Fruit fly (Drosophila melanogaster) whole organism, embryonic: Measurements from ENCODE around the gene inaE.

Experiments used
- Abd-B ChIP-seq: fragments of 200-800 bp; sonication (Bioruptor generic); optimal IDR thresholded peaks from 2 replicates; lab custom pipeline; 2018; ENCODE audit warnings: missing biosample characterization, mild to moderate bottlenecking, missing genetic modification characterization, moderate library complexity
- Aef1 ChIP-seq: fragments of 200-800 bp; sonication (Bioruptor generic); IDR thresholded peaks from 3 replicates; pipeline ENCODE4 v1.3.6; 2022; ENCODE audit warnings: missing biosample characterization, missing genetic modification characterization
- Atf-2 ChIP-seq: fragments of 200-800 bp; sonication (Bioruptor generic); optimal IDR thresholded peaks from 2 replicates; lab custom pipeline; 2016; ENCODE audit warnings: missing biosample characterization, missing genetic modification characterization
- B-H1 ChIP-seq: fragments of 200-800 bp; sonication (Bioruptor generic); IDR thresholded peaks from 3 replicates; pipeline ENCODE4 v1.3.6; 2022; ENCODE audit warnings: missing biosample characterization, missing genetic modification characterization
- Bteb2 ChIP-seq: fragments of 200-800 bp; sonication (Bioruptor generic); optimal IDR thresholded peaks from 2 replicates; lab custom pipeline; 2016; ENCODE audit warnings: missing biosample characterization, missing genetic modification characterization
- CG13123 ChIP-seq: fragments of 200-800 bp; sonication (Bioruptor generic); optimal IDR thresholded peaks from 2 replicates; lab custom pipeline; 2016; ENCODE audit warnings: missing biosample characterization, missing genetic modification characterization
- CG14710 ChIP-seq: fragments of 200-800 bp; sonication (Bioruptor generic); optimal IDR thresholded peaks from 3 replicates; lab custom pipeline; 2019; ENCODE audit warnings: missing biosample characterization, mild to moderate bottlenecking, missing genetic modification characterization, moderate library complexity
- CG17328 ChIP-seq: fragments of 200-800 bp; sonication (Bioruptor generic); IDR thresholded peaks from 2 replicates; pipeline ENCODE4 v1.3.6; 2022; ENCODE audit warnings: missing biosample characterization, missing genetic modification characterization
- CG17359 ChIP-seq: fragments of 200-800 bp; sonication (Bioruptor generic); optimal IDR thresholded peaks from 3 replicates; lab custom pipeline; 2018; ENCODE audit warnings: missing biosample characterization, mild to moderate bottlenecking, missing genetic modification characterization, moderate library complexity
- CG18764 ChIP-seq: fragments of 200-800 bp; sonication (Bioruptor generic); optimal IDR thresholded peaks from 3 replicates; lab custom pipeline; 2016; ENCODE audit warnings: missing biosample characterization, missing genetic modification characterization
- CG2120 ChIP-seq: fragments of 200-800 bp; sonication (Bioruptor generic); optimal IDR thresholded peaks from 3 replicates; lab custom pipeline; 2016; ENCODE audit warnings: missing biosample characterization, missing genetic modification characterization
- CG2678 ChIP-seq: fragments of 200-800 bp; sonication (Bioruptor generic); optimal IDR thresholded peaks from 3 replicates; lab custom pipeline; 2019; ENCODE audit warnings: missing biosample characterization, mild to moderate bottlenecking, missing genetic modification characterization, moderate library complexity
- CG2889 ChIP-seq: fragments of 200-800 bp; sonication (Bioruptor generic); IDR thresholded peaks from 3 replicates; pipeline ENCODE4 v1.3.6; 2022; ENCODE audit warnings: missing biosample characterization, missing genetic modification characterization
- CG42726 ChIP-seq: fragments of 200-800 bp; sonication (Bioruptor generic); IDR thresholded peaks from 2 replicates; pipeline ENCODE4 v1.3.6; 2022; ENCODE audit warnings: missing biosample characterization, missing genetic modification characterization; ENCODE audit not compliant: partially characterized antibody
- CG4730 ChIP-seq: fragments of 200-800 bp; sonication (Bioruptor generic); IDR thresholded peaks from 2 replicates; pipeline ENCODE4 v1.3.6; 2022; ENCODE audit warnings: missing biosample characterization, missing genetic modification characterization
- CG7271 ChIP-seq: fragments of 200-800 bp; sonication (Bioruptor generic); optimal IDR thresholded peaks from 2 replicates; lab custom pipeline; 2018; ENCODE audit warnings: missing biosample characterization, mild to moderate bottlenecking, missing genetic modification characterization, moderate library complexity
- CG7372 ChIP-seq: fragments of 200-800 bp; sonication (Bioruptor generic); IDR thresholded peaks from 2 replicates; pipeline ENCODE4 v1.3.6; 2022; ENCODE audit warnings: missing biosample characterization, missing genetic modification characterization
- CG7928 ChIP-seq: fragments of 200-800 bp; sonication (Bioruptor generic); optimal IDR thresholded peaks from 2 replicates; lab custom pipeline; 2017; ENCODE audit warnings: missing biosample characterization, mild to moderate bottlenecking, missing genetic modification characterization
- CG7963 ChIP-seq: fragments of 200-800 bp; sonication (Bioruptor generic); IDR thresholded peaks from 3 replicates; pipeline ENCODE4 v1.3.6; 2022; ENCODE audit warnings: missing biosample characterization, missing genetic modification characterization; ENCODE audit not compliant: partially characterized antibody
- CG8281 ChIP-seq: fragments of 200-800 bp; sonication (Bioruptor generic); optimal IDR thresholded peaks from 2 replicates; lab custom pipeline; 2018; ENCODE audit warnings: missing biosample characterization, mild to moderate bottlenecking, missing genetic modification characterization, moderate library complexity
- CG9876 ChIP-seq: fragments of 200-800 bp; sonication (Bioruptor generic); optimal IDR thresholded peaks from 2 replicates; lab custom pipeline; 2016; ENCODE audit warnings: missing biosample characterization, missing genetic modification characterization
- CoRest ChIP-seq: fragments of 200-800 bp; sonication (Bioruptor generic); optimal IDR thresholded peaks from 3 replicates; lab custom pipeline; 2018; ENCODE audit warnings: missing biosample characterization, mild to moderate bottlenecking, missing genetic modification characterization, moderate library complexity
- E2f1 ChIP-seq: fragments of 200-800 bp; sonication (Bioruptor generic); IDR thresholded peaks from 2 replicates; pipeline ENCODE4 v1.3.6; 2022; ENCODE audit warnings: missing biosample characterization, missing genetic modification characterization
- E2f2 ChIP-seq: fragments of 200-800 bp; sonication (Bioruptor generic); IDR thresholded peaks from 2 replicates; pipeline ENCODE4 v1.3.6; 2022; ENCODE audit warnings: missing biosample characterization, missing genetic modification characterization
- Hand ChIP-seq: fragments of 200-800 bp; sonication (Bioruptor generic); optimal IDR thresholded peaks from 2 replicates; lab custom pipeline; 2017; ENCODE audit warnings: mild to moderate bottlenecking, missing biosample characterization, missing genetic modification reagents, missing genetic modification characterization
- Lim3 ChIP-seq: fragments of 200-800 bp; sonication (Bioruptor generic); IDR thresholded peaks from 2 replicates; pipeline ENCODE4 v1.3.6; 2022; ENCODE audit warnings: missing biosample characterization, missing genetic modification characterization
- Mrtf ChIP-seq: fragments of 200-800 bp; sonication (Bioruptor generic); IDR thresholded peaks from 3 replicates; pipeline ENCODE4 v1.3.6; 2022; ENCODE audit warnings: missing biosample characterization, missing genetic modification characterization
- Myb ChIP-seq: fragments of 200-800 bp; sonication (Bioruptor generic); optimal IDR thresholded peaks from 2 replicates; lab custom pipeline; 2016; ENCODE audit warnings: missing biosample characterization, missing genetic modification characterization
- NFAT ChIP-seq: fragments of 200-800 bp; sonication (Bioruptor generic); IDR thresholded peaks from 2 replicates; pipeline ENCODE4 v1.3.6; 2022; ENCODE audit warnings: missing biosample characterization, missing genetic modification characterization
- Neu2 ChIP-seq: fragments of 200-800 bp; sonication (Bioruptor generic); optimal IDR thresholded peaks from 3 replicates; lab custom pipeline; 2016; ENCODE audit warnings: missing biosample characterization, missing genetic modification characterization, borderline replicate concordance
- Optix ChIP-seq: fragments of 200-800 bp; sonication (Bioruptor generic); IDR thresholded peaks from 3 replicates; pipeline ENCODE4 v1.3.6; 2022; ENCODE audit warnings: missing biosample characterization, missing genetic modification characterization
- Pdp1 ChIP-seq, 2 experiments: fragments of 200-800 bp; sonication (Bioruptor generic); optimal IDR thresholded peaks; 3 replicates each; lab custom pipeline; 2016; ENCODE audit warnings: missing biosample characterization in 2 of 2, missing genetic modification characterization in 2 of 2, mild to moderate bottlenecking in 1 of 2, moderate library complexity in 1 of 2
- Poxn ChIP-seq: fragments of 200-800 bp; sonication (Bioruptor generic); IDR thresholded peaks from 2 replicates; pipeline ENCODE4 v1.3.6; 2022; ENCODE audit warnings: missing biosample characterization, missing genetic modification characterization
- TFAM ChIP-seq: fragments of 200-800 bp; sonication (Bioruptor generic); optimal IDR thresholded peaks from 2 replicates; lab custom pipeline; 2017; ENCODE audit warnings: missing biosample characterization, missing genetic modification characterization, inconsistent platforms
- Taf1 ChIP-seq: fragments of 200-800 bp; sonication (Bioruptor generic); IDR thresholded peaks from 2 replicates; pipeline ENCODE4 v1.3.6; 2022; ENCODE audit warnings: missing biosample characterization, missing genetic modification characterization
- Tbp ChIP-seq: fragments of >200 bp; optimal IDR thresholded peaks from 2 replicates; lab custom pipeline; 2018; ENCODE audit warnings: missing biosample characterization, missing genetic modification characterization
- Vsx1 ChIP-seq: fragments of 200-800 bp; sonication (Bioruptor generic); optimal IDR thresholded peaks from 2 replicates; lab custom pipeline; 2017; ENCODE audit warnings: missing biosample characterization, mild to moderate bottlenecking, missing genetic modification characterization, missing genetic modification reagents
- ato ChIP-seq: fragments of 200-800 bp; sonication (Bioruptor generic); IDR thresholded peaks from 2 replicates; pipeline ENCODE4 v1.3.6; 2022; ENCODE audit warnings: missing biosample characterization, missing genetic modification characterization; ENCODE audit not compliant: partially characterized antibody
- az2 ChIP-seq: fragments of 200-800 bp; sonication (Bioruptor generic); optimal IDR thresholded peaks from 3 replicates; lab custom pipeline; 2016; ENCODE audit warnings: missing biosample characterization, missing genetic modification characterization
- cas ChIP-seq: fragments of 200-800 bp; sonication (Bioruptor generic); IDR thresholded peaks from 2 replicates; pipeline ENCODE4 v1.3.6; 2022; ENCODE audit warnings: missing biosample characterization, missing genetic modification characterization
- cg ChIP-seq: fragments of 200-800 bp; sonication (Bioruptor generic); optimal IDR thresholded peaks from 3 replicates; lab custom pipeline; 2019; ENCODE audit warnings: missing biosample characterization, mild to moderate bottlenecking, missing genetic modification characterization, moderate library complexity
- chm ChIP-seq: fragments of 200-800 bp; sonication (Bioruptor generic); IDR thresholded peaks from 2 replicates; pipeline ENCODE4 v1.3.6; 2022; ENCODE audit warnings: missing biosample characterization, missing genetic modification characterization
- esg ChIP-seq: fragments of 200-800 bp; sonication (Bioruptor generic); conservative IDR thresholded peaks from 2 replicates; pipeline ENCODE4 v1.3.6; 2022; ENCODE audit warnings: missing biosample characterization, missing genetic modification characterization
- ftz-f1 ChIP-seq: fragments of 200-800 bp; sonication (Bioruptor generic); optimal IDR thresholded peaks from 2 replicates; lab custom pipeline; 2016; ENCODE audit warnings: missing biosample characterization, missing genetic modification characterization
- ham ChIP-seq: fragments of 200-800 bp; sonication (Bioruptor generic); IDR thresholded peaks from 2 replicates; pipeline ENCODE4 v1.3.6; 2022; ENCODE audit warnings: missing biosample characterization, missing genetic modification characterization
- jing ChIP-seq: fragments of 200-800 bp; sonication (Bioruptor generic); optimal IDR thresholded peaks from 2 replicates; lab custom pipeline; 2018; ENCODE audit warnings: missing biosample characterization, mild to moderate bottlenecking, missing genetic modification characterization
- lab ChIP-seq: fragments of 200-800 bp; sonication (Bioruptor generic); optimal IDR thresholded peaks from 3 replicates; lab custom pipeline; 2017; ENCODE audit warnings: missing biosample characterization, missing genetic modification characterization, mild to moderate bottlenecking, moderate library complexity, missing genetic modification reagents
- lbe ChIP-seq: fragments of 200-800 bp; sonication (Bioruptor generic); optimal IDR thresholded peaks from 2 replicates; lab custom pipeline; 2016; ENCODE audit warnings: missing biosample characterization, mild to moderate bottlenecking, missing genetic modification characterization
- sim ChIP-seq: fragments of 200-800 bp; sonication (Bioruptor generic); IDR thresholded peaks from 2 replicates; pipeline ENCODE4 v1.3.6; 2022; ENCODE audit warnings: missing biosample characterization, missing genetic modification characterization
- vfl ChIP-seq: fragments of 200-800 bp; sonication (Bioruptor generic); optimal IDR thresholded peaks from 2 replicates; lab custom pipeline; 2016; ENCODE audit warnings: missing biosample characterization, missing genetic modification characterization
- zf30C ChIP-seq: fragments of 200-800 bp; sonication (Bioruptor generic); optimal IDR thresholded peaks from 3 replicates; lab custom pipeline; 2018; ENCODE audit warnings: missing biosample characterization, mild to moderate bottlenecking, missing genetic modification characterization

inaE gene

dm6 chrX:13820310-13821038 lies 37.0 kb downstream of the inaE start (continued):
- no peak for TF ChIP-seq Aef1 (GFP tag; lab: Robert Waterston, UW)
- TF ChIP-seq Bteb2 (GFP tag; lab: Kevin White, UChicago) = no peak
- peak; percentile 39 for TF ChIP-seq CoRest (tag; lab: Kevin White, UChicago)
- no peak for TF ChIP-seq Myb (GFP tag; lab: Kevin White, UChicago)
- no peak for TF ChIP-seq sim (GFP tag; lab: Robert Waterston, UW)
- TF ChIP-seq Vsx1 (GFP tag; lab: Kevin White, UChicago) = no peak
- TF ChIP-seq ato (GFP tag; lab: Robert Waterston, UW) = no peak
- TF ChIP-seq jing (GFP tag; lab: Kevin White, UChicago) = no peak
- TF ChIP-seq B-H1 (GFP tag; lab: Robert Waterston, UW) = no peak
- TF ChIP-seq vfl (GFP tag; lab: Kevin White, UChicago) = no peak
- no peak for TF ChIP-seq CG18764
- peak; percentile 6 for TF ChIP-seq CG14710 (tag; lab: Kevin White, UChicago)
- TF ChIP-seq CG42726 (GFP tag; lab: Robert Waterston, UW) = no peak
- TF ChIP-seq Optix (GFP tag; lab: Robert Waterston, UW) = no peak
- no peak for TF ChIP-seq Tbp (GFP tag; lab: Kevin White, UChicago)
- TF ChIP-seq CG9876 = no peak
- TF ChIP-seq Taf1 (GFP tag; lab: Robert Waterston, UW) = no peak
- no peak for TF ChIP-seq Mrtf
- TF ChIP-seq CG7271 (tag; lab: Kevin White, UChicago) = no peak
- peak; percentile 21 for TF ChIP-seq CG17359 (tag; lab: Kevin White, UChicago)
- TF ChIP-seq lab (GFP tag; lab: Kevin White, UChicago) = peak; percentile 37
- no peak for TF ChIP-seq CG7963
- TF ChIP-seq TFAM (GFP tag; lab: Kevin White, UChicago) = no peak
- peak; percentile 13 for TF ChIP-seq Hand (GFP tag; lab: Kevin White, UChicago)
- TF ChIP-seq CG7372 (GFP tag; lab: Robert Waterston, UW) = no peak
- no peak for TF ChIP-seq zf30C (GFP tag; lab: Kevin White, UChicago)
- TF ChIP-seq CG2678 (tag; lab: Kevin White, UChicago) = peak; percentile 66
- no peak for TF ChIP-seq CG4730 (GFP tag; lab: Robert Waterston, UW)
- TF ChIP-seq E2f1 (GFP tag; lab: Robert Waterston, UW) = no peak
- no peak for TF ChIP-seq esg
- no peak for TF ChIP-seq NFAT (GFP tag; lab: Robert Waterston, UW)
- no peak for TF ChIP-seq CG8281 (tag; lab: Kevin White, UChicago)
- TF ChIP-seq az2 (GFP tag; lab: Kevin White, UChicago) = no peak
- no peak for TF ChIP-seq Pdp1 (GFP tag; optimal IDR thresholded peaks at IDR 0.05; lab: Kevin White, UChicago)
- no peak for TF ChIP-seq lbe (GFP tag; lab: Kevin White, UChicago)
- TF ChIP-seq CG2120 (GFP tag; lab: Kevin White, UChicago) = peak; percentile 53
- TF ChIP-seq Abd-B = no peak
- TF ChIP-seq Atf-2 (GFP tag; lab: Kevin White, UChicago) = no peak
- no peak for TF ChIP-seq cg (GFP tag; lab: Kevin White, UChicago)
- no peak for TF ChIP-seq Lim3
- no peak for TF ChIP-seq CG13123
- no peak for TF ChIP-seq ham (GFP tag; lab: Robert Waterston, UW)
- no peak for TF ChIP-seq CG2889 (GFP tag; lab: Robert Waterston, UW)
- 0 out of 2 replicates have a peak, but pooled peaks have one; percentile 29 for TF ChIP-seq chm
- no peak for TF ChIP-seq CG17328
- TF ChIP-seq Poxn (GFP tag; lab: Robert Waterston, UW) = no peak
- no peak for TF ChIP-seq ftz-f1
- no peak for TF ChIP-seq E2f2
- TF ChIP-seq cas = no peak
- TF ChIP-seq Neu2 = no peak
- no peak for TF ChIP-seq CG7928 (GFP tag; lab: Kevin White, UChicago)
